Worm (Caenorhabditis elegans) whole organism, L3 larva: ENCODE data around the gene bath-24.

Experiments
- R02D3.7 ChIP-seq: fragments of 150-350 bp; optimal IDR thresholded peaks from 2 replicates; lab custom pipeline; 2014; ENCODE audit warnings: missing biosample characterization, missing genetic modification characterization
- ZK546.5 ChIP-seq: sonication (generic microtip); optimal IDR thresholded peaks from 2 replicates; lab custom pipeline; 2017; ENCODE audit warnings: missing biosample characterization, missing genetic modification characterization
- aly-2 ChIP-seq: fragments of 150-350 bp; optimal IDR thresholded peaks from 2 replicates; lab custom pipeline; 2014; ENCODE audit warnings: missing biosample characterization, missing genetic modification characterization
- ama-1 ChIP-seq: fragments of 150-350 bp; optimal IDR thresholded peaks from 2 replicates; lab custom pipeline; 2018
- ceh-16 ChIP-seq: sonication (generic microtip); optimal IDR thresholded peaks from 2 replicates; lab custom pipeline; 2017; ENCODE audit warnings: missing biosample characterization, missing genetic modification characterization
- ceh-82 ChIP-seq: fragments of 150-350 bp; optimal IDR thresholded peaks from 2 replicates; lab custom pipeline; 2014; ENCODE audit warnings: missing biosample characterization, missing genetic modification characterization
- ceh-9 ChIP-seq: sonication (generic microtip); optimal IDR thresholded peaks from 2 replicates; lab custom pipeline; 2018; ENCODE audit warnings: missing biosample characterization, missing genetic modification characterization
- egl-27 ChIP-seq: sonication (generic microtip); optimal IDR thresholded peaks from 4 replicates; lab custom pipeline; 2017; ENCODE audit warnings: missing biosample characterization, missing genetic modification reagents, missing genetic modification characterization
- elt-1 ChIP-seq: fragments of 150-350 bp; optimal IDR thresholded peaks from 2 replicates; lab custom pipeline; 2014; ENCODE audit warnings: missing biosample characterization, missing genetic modification characterization
- eor-1 ChIP-seq, 2 experiments: fragments of 150-350 bp; optimal IDR thresholded peaks; 2 replicates each; lab custom pipeline; 2014 to 2018; ENCODE audit warnings: missing biosample characterization in 2 of 2, missing genetic modification characterization in 2 of 2
- hmg-11 ChIP-seq: sonication (generic microtip); optimal IDR thresholded peaks from 2 replicates; lab custom pipeline; 2016; ENCODE audit warnings: missing genetic modification characterization, missing compliant biosample characterization
- jun-1 ChIP-seq: fragments of 150-350 bp; optimal IDR thresholded peaks from 2 replicates; lab custom pipeline; 2014; ENCODE audit warnings: missing biosample characterization, missing genetic modification reagents, missing genetic modification characterization
- lin-15B ChIP-seq: fragments of 150-350 bp; optimal IDR thresholded peaks from 2 replicates; lab custom pipeline; 2014; ENCODE audit warnings: missing biosample characterization, missing genetic modification characterization
- lin-39 ChIP-seq: fragments of 150-350 bp; optimal IDR thresholded peaks from 2 replicates; lab custom pipeline; 2018; ENCODE audit warnings: missing biosample characterization, missing genetic modification reagents, missing genetic modification characterization
- lsy-12 ChIP-seq: sonication (generic microtip); optimal IDR thresholded peaks from 2 replicates; lab custom pipeline; 2016; ENCODE audit warnings: mild to moderate bottlenecking, missing genetic modification characterization, missing compliant biosample characterization
- mdl-1 ChIP-seq: fragments of 150-350 bp; optimal IDR thresholded peaks from 2 replicates; lab custom pipeline; 2014; ENCODE audit warnings: missing biosample characterization, missing genetic modification characterization
- mml-1 ChIP-seq: fragments of 150-350 bp; sonication (generic microtip); optimal IDR thresholded peaks from 3 replicates; lab custom pipeline; 2014; ENCODE audit warnings: missing biosample characterization, missing genetic modification characterization
- nfya-1 ChIP-seq: sonication (generic microtip); optimal IDR thresholded peaks from 2 replicates; lab custom pipeline; 2017; ENCODE audit warnings: missing genetic modification characterization, mild to moderate bottlenecking, missing compliant biosample characterization, antibody characterized with exemption, moderate library complexity; ENCODE audit not compliant: insufficient read depth
- nhr-11 ChIP-seq: fragments of 150-350 bp; optimal IDR thresholded peaks from 2 replicates; lab custom pipeline; 2014; ENCODE audit warnings: missing biosample characterization, missing genetic modification characterization
- nhr-12 ChIP-seq: fragments of 150-350 bp; optimal IDR thresholded peaks from 2 replicates; lab custom pipeline; 2014; ENCODE audit warnings: missing biosample characterization, missing genetic modification characterization
- nhr-23 ChIP-seq: fragments of 150-350 bp; optimal IDR thresholded peaks from 2 replicates; lab custom pipeline; 2014; ENCODE audit warnings: missing biosample characterization, missing genetic modification reagents, missing genetic modification characterization
- nhr-237 ChIP-seq: fragments of 150-350 bp; optimal IDR thresholded peaks from 2 replicates; lab custom pipeline; 2014; ENCODE audit warnings: missing biosample characterization, missing genetic modification characterization
- nhr-25 ChIP-seq: sonication (generic microtip); optimal IDR thresholded peaks from 2 replicates; lab custom pipeline; 2017; ENCODE audit warnings: missing biosample characterization, missing genetic modification characterization
- nhr-28 ChIP-seq: fragments of 150-350 bp; optimal IDR thresholded peaks from 2 replicates; lab custom pipeline; 2014; ENCODE audit warnings: missing biosample characterization, missing genetic modification characterization
- nhr-43 ChIP-seq: sonication (generic microtip); optimal IDR thresholded peaks from 2 replicates; lab custom pipeline; 2016; ENCODE audit warnings: mild to moderate bottlenecking, missing genetic modification characterization, missing compliant biosample characterization; ENCODE audit not compliant: poor library complexity, severe bottlenecking
- nhr-76 ChIP-seq: fragments of 150-350 bp; sonication (generic microtip); optimal IDR thresholded peaks from 5 replicates; lab custom pipeline; 2014; ENCODE audit warnings: missing biosample characterization, missing genetic modification characterization
- pqm-1 ChIP-seq: fragments of 150-350 bp; optimal IDR thresholded peaks from 2 replicates; lab custom pipeline; 2017; ENCODE audit warnings: missing biosample characterization, missing genetic modification characterization, inconsistent platforms
- skn-1 ChIP-seq: fragments of 150-350 bp; optimal IDR thresholded peaks from 2 replicates; lab custom pipeline; 2014; ENCODE audit warnings: missing biosample characterization, missing genetic modification characterization
- snpc-4 ChIP-seq: fragments of 150-350 bp; optimal IDR thresholded peaks from 2 replicates; lab custom pipeline; 2014; ENCODE audit warnings: missing biosample characterization, missing genetic modification characterization
- tbx-2 ChIP-seq: sonication (generic microtip); optimal IDR thresholded peaks from 2 replicates; lab custom pipeline; 2016; ENCODE audit warnings: mild to moderate bottlenecking, missing genetic modification characterization, missing compliant biosample characterization
- unc-39 ChIP-seq: sonication (generic microtip); optimal IDR thresholded peaks from 4 replicates; lab custom pipeline; 2017; ENCODE audit warnings: missing biosample characterization, missing genetic modification characterization
- unc-62 ChIP-seq: fragments of 150-350 bp; sonication (generic microtip); optimal IDR thresholded peaks from 4 replicates; lab custom pipeline; 2014; ENCODE audit warnings: missing biosample characterization, missing genetic modification reagents, missing genetic modification characterization
- zag-1 ChIP-seq: fragments of 150-350 bp; optimal IDR thresholded peaks from 2 replicates; lab custom pipeline; 2014; ENCODE audit warnings: missing biosample characterization, missing genetic modification characterization
- ztf-4 ChIP-seq: fragments of 150-350 bp; optimal IDR thresholded peaks from 2 replicates; lab custom pipeline; 2014; ENCODE audit warnings: missing biosample characterization, missing genetic modification characterization

bath-24 gene

ce11 chrII:2031852-2032251 is 13.6 kb downstream of the bath-24 start, which contains the start of gene bath-5:
Gene bath-5, minus strand, starts transcription at chrII:2031952.
- TF ChIP-seq hmg-11 (tag; lab: Kevin White, UChicago) (no peak), mml-1 (tag; lab: Kevin White, UChicago) (no peak), nhr-43 (tag; lab: Kevin White, UChicago) (no peak), lin-15B (tag; lab: Kevin White, UChicago) (no peak), unc-62 (GFP tag; lab: Kevin White, UChicago) (no peak), tbx-2 (tag; lab: Kevin White, UChicago) (no peak), ztf-4 (tag; lab: Kevin White, UChicago) (no peak), zag-1 (tag; lab: Kevin White, UChicago) (no peak), snpc-4 (tag; lab: Kevin White, UChicago) (no peak), egl-27 (tag; lab: Kevin White, UChicago) (no peak), nhr-237 (no peak), nhr-28 (tag; lab: Kevin White, UChicago) (no peak), jun-1 (tag; lab: Kevin White, UChicago) (no peak), ZK546.5 (no peak), elt-1 (tag; lab: Kevin White, UChicago) (no peak)

DNA sequence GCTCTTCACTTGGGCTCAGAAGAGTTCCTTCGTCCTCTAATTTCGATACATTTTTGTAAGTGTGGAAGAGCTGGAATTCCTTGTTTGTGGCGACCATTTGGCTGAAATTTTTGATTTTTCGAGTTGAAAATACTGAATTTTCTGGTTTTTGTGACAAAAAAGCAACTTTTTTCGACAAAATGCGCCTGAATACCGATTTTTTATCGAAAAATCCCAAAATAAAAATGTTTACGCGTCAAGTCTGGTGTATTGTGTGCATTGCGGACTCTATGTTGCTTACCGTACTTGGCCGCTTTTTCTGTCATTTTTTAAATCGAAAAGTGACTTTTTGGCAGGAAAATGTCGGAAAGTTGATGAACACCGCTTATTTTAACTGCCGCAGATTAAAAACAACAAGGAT is 15.0 kb downstream of the bath-24 start, which contains the start of gene bath-3:
Gene bath-3, minus strand, starts transcription at position 101 of the 400 bp plus-strand sequence.
- TF ChIP-seq aly-2 (tag; lab: Kevin White, UChicago) (no peak), skn-1 (tag; lab: Kevin White, UChicago) (no peak), ama-1 (no peak), pqm-1 (tag; lab: Kevin White, UChicago) (no peak), hmg-11 (tag; lab: Kevin White, UChicago) (no peak), elt-1 (tag; lab: Kevin White, UChicago) (no peak), R02D3.7 (tag; lab: Kevin White, UChicago) (no peak)

- no peak for TF ChIP-seq aly-2 (tag; lab: Kevin White, UChicago)
- no peak for TF ChIP-seq tbx-2 (tag; lab: Kevin White, UChicago)
- TF ChIP-seq nhr-76 (tag; lab: Kevin White, UChicago), result no peak
- no peak for TF ChIP-seq ZK546.5
- TF ChIP-seq nfya-1 (tag; lab: Kevin White, UChicago), result no peak
- no peak for TF ChIP-seq nhr-11
- no peak for TF ChIP-seq nhr-23 (tag; lab: Kevin White, UChicago)
- TF ChIP-seq egl-27 (tag; lab: Kevin White, UChicago), result no peak
- no peak for TF ChIP-seq ceh-82
- no peak for TF ChIP-seq mdl-1
- TF ChIP-seq unc-62 (GFP tag; lab: Kevin White, UChicago), result no peak
- no peak for TF ChIP-seq ceh-16 (tag; lab: Kevin White, UChicago)
- no peak for TF ChIP-seq nhr-43 (tag; lab: Kevin White, UChicago)
- no peak for TF ChIP-seq eor-1 (tag; optimal IDR thresholded peaks at IDR 0.05; lab: Kevin White, UChicago)
- no peak for TF ChIP-seq jun-1 (tag; lab: Kevin White, UChicago)
- TF ChIP-seq ceh-9 (tag; lab: Kevin White, UChicago), result no peak
Observed at ce11 chrII:2028712-2029111, 16.7 kb downstream of the bath-24 start, which contains the start of gene bath-1. Gene bath-1, minus strand, starts transcription at chrII:2028812.

DNA sequence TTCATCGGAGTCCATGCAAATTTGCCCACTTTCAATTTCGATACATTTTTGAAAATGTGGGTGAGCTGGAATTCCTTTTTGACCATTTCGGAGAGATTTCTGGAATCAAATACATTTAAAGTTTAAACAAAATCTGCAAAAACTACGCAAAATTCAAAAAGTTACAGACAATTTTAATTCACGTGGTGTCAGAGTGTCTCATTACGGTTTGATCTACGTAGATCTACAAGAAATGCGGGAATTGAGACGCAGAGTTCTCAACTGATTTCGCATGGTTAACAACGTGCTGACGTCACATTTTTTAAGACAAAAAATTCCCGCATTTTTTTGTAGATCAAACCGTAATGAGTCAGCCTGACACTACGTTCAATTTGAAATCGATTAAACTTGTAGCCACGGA is 18.9 kb downstream of the bath-24 start, which contains the start of gene bath-21:
Gene bath-21, minus strand, starts transcription at position 101 of the 400 bp plus-strand sequence.
- TF ChIP-seq ceh-82, result no peak
- TF ChIP-seq ZK546.5, result no peak
- no peak for TF ChIP-seq nfya-1 (tag; lab: Kevin White, UChicago)
- no peak for TF ChIP-seq nhr-23 (tag; lab: Kevin White, UChicago)
- no peak for TF ChIP-seq unc-39
- no peak for TF ChIP-seq nhr-76 (tag; lab: Kevin White, UChicago)
- no peak for TF ChIP-seq R02D3.7 (tag; lab: Kevin White, UChicago)
- TF ChIP-seq nhr-25 (tag; lab: Kevin White, UChicago), result no peak
- no peak for TF ChIP-seq lin-39 (tag; lab: Kevin White, UChicago)
- TF ChIP-seq hmg-11 (tag; lab: Kevin White, UChicago), result no peak
- no peak for TF ChIP-seq eor-1 (tag; optimal IDR thresholded peaks at IDR 0.05; lab: Kevin White, UChicago)
- TF ChIP-seq mml-1 (tag; lab: Kevin White, UChicago), result no peak
- no peak for TF ChIP-seq ceh-9 (tag; lab: Kevin White, UChicago)
- no peak for TF ChIP-seq ztf-4 (tag; lab: Kevin White, UChicago)
- TF ChIP-seq jun-1 (tag; lab: Kevin White, UChicago), result no peak
- TF ChIP-seq lsy-12 (tag; lab: Kevin White, UChicago), result no peak
- no peak for TF ChIP-seq nhr-12 (tag; lab: Kevin White, UChicago)
- no peak for TF ChIP-seq tbx-2 (tag; lab: Kevin White, UChicago)
- TF ChIP-seq snpc-4 (tag; lab: Kevin White, UChicago), result no peak
